Fruit fly (Drosophila melanogaster): ENCODE data around the gene CG42762.

Gene CG42762

dm6 chr2L:8148514-8149085 lies 4.8 kb upstream of the CG42762 start (continued):
- TF ChIP-seq acj6 (GFP tag; optimal IDR thresholded peaks at IDR 0.05) (no peak), Eip78C (GFP tag) (peak; percentile 29), CG31627 (GFP tag; optimal IDR thresholded peaks at IDR 0.05) (no peak), Eip93F (GFP tag; optimal IDR thresholded peaks at IDR 0.05) (no peak), CG6792 (GFP tag; optimal IDR thresholded peaks at IDR 0.05) (no peak), Sox15 (GFP tag; optimal IDR thresholded peaks at IDR 0.05) (no peak), Lpt (GFP tag; optimal IDR thresholded peaks at IDR 0.05) (no peak), CG10631 (GFP tag; optimal IDR thresholded peaks at IDR 0.05) (no peak), esn (GFP tag; optimal IDR thresholded peaks at IDR 0.05) (no peak), CG15336 (GFP tag; IDR thresholded peaks at IDR 0.05) (peak; percentile 8; the same call in 1 of the 2 replicates), CG4318 (GFP tag; optimal IDR thresholded peaks at IDR 0.05) (no peak), Hr4 (GFP tag; optimal IDR thresholded peaks at IDR 0.05) (no peak), dac (GFP tag; optimal IDR thresholded peaks at IDR 0.05) (no peak), CG34406 (GFP tag; optimal IDR thresholded peaks at IDR 0.05) (no peak), eg (GFP tag; IDR thresholded peaks at IDR 0.05) (no peak), spab (GFP tag; optimal IDR thresholded peaks at IDR 0.05) (no peak), achi (GFP tag; optimal IDR thresholded peaks at IDR 0.05) (no peak), CG6808 (GFP tag; optimal IDR thresholded peaks at IDR 0.05) (no peak), svp (GFP tag) (no peak), CG3032 (tag; optimal IDR thresholded peaks at IDR 0.05) (no peak), CG9139 (GFP tag; optimal IDR thresholded peaks at IDR 0.05) (peak; percentile 39), CG1621 (tag; optimal IDR thresholded peaks at IDR 0.05) (no peak), Smox (GFP tag; optimal IDR thresholded peaks at IDR 0.05) (no peak), Eip75B (GFP tag; optimal IDR thresholded peaks at IDR 0.05) (no peak)

- TF ChIP-seq Eip75B (GFP tag; optimal IDR thresholded peaks at IDR 0.05) (no peak), Eip78C (GFP tag) (peak; percentile 47), Lpt (GFP tag; optimal IDR thresholded peaks at IDR 0.05) (no peak), CG11762 (GFP tag; optimal IDR thresholded peaks at IDR 0.05; ENCODE audit: insufficient read depth) (no peak), CG10669 (GFP tag; optimal IDR thresholded peaks at IDR 0.05) (no peak), dac (GFP tag; optimal IDR thresholded peaks at IDR 0.05) (no peak), CG7368 (GFP tag; optimal IDR thresholded peaks at IDR 0.05) (no peak), Ets96B (tag; optimal IDR thresholded peaks at IDR 0.05) (no peak), CG1621 (tag; optimal IDR thresholded peaks at IDR 0.05) (no peak), spab (GFP tag; optimal IDR thresholded peaks at IDR 0.05) (no peak), Blimp-1 (GFP tag; optimal IDR thresholded peaks at IDR 0.05) (no peak), vri (GFP tag; optimal IDR thresholded peaks at IDR 0.05) (no peak), dsx (GFP tag; optimal IDR thresholded peaks at IDR 0.05; ENCODE audit: poor library complexity, severe bottlenecking) (no peak), svp (GFP tag) (no peak), CG3919 (GFP tag; optimal IDR thresholded peaks at IDR 0.05) (no peak), CG6792 (GFP tag; optimal IDR thresholded peaks at IDR 0.05) (no peak), CG6276 (GFP tag; optimal IDR thresholded peaks at IDR 0.05) (peak; percentile 46), salr (GFP tag; optimal IDR thresholded peaks at IDR 0.05) (no peak), CG8632 (GFP tag; optimal IDR thresholded peaks at IDR 0.05) (no peak), fd85E (GFP tag; optimal IDR thresholded peaks at IDR 0.05) (no peak), CG6163 (GFP tag; IDR thresholded peaks at IDR 0.05) (no peak), lz (GFP tag; optimal IDR thresholded peaks at IDR 0.05) (no peak), fd59A (GFP tag; optimal IDR thresholded peaks at IDR 0.05) (no peak), Hr39 (GFP tag; optimal IDR thresholded peaks at IDR 0.05) (no peak), CG8119 (GFP tag; IDR thresholded peaks at IDR 0.05) (no peak), CG3032 (tag; optimal IDR thresholded peaks at IDR 0.05) (no peak), Hr4 (GFP tag; optimal IDR thresholded peaks at IDR 0.05) (peak; percentile 32), CG32006 (GFP tag; optimal IDR thresholded peaks at IDR 0.05) (peak; percentile 56), OdsH (GFP tag; optimal IDR thresholded peaks at IDR 0.05) (no peak), CG6808 (GFP tag; optimal IDR thresholded peaks at IDR 0.05) (no peak), topi (GFP tag; optimal IDR thresholded peaks at IDR 0.05) (no peak), CG34406 (GFP tag; optimal IDR thresholded peaks at IDR 0.05) (no peak), acj6 (GFP tag; optimal IDR thresholded peaks at IDR 0.05) (no peak), net (GFP tag; optimal IDR thresholded peaks at IDR 0.05) (no peak), Sox14 (GFP tag; optimal IDR thresholded peaks at IDR 0.05) (peak; percentile 6), CG15336 (GFP tag; IDR thresholded peaks at IDR 0.05) (no peak)
Observed at dm6 chr2L:8146994-8147661, 3.3 kb upstream of the CG42762 start, which contains the start of gene CG31606. Gene CG31606 (plus strand): TSS chr2L:8147611.
